Fruit fly (Drosophila melanogaster) whole organism, embryonic: ENCODE data around the gene CG8668.

Experiments
- Ada2b ChIP-seq: fragments of 200-800 bp; sonication (Bioruptor generic); IDR thresholded peaks from 2 replicates; pipeline ENCODE4 v1.3.6; 2022; ENCODE audit warnings: missing biosample characterization, missing genetic modification characterization
- Adf1 ChIP-seq: fragments of 200-800 bp; sonication (Bioruptor generic); IDR thresholded peaks from 2 replicates; pipeline ENCODE4 v1.3.6; 2022; ENCODE audit warnings: missing biosample characterization, missing genetic modification characterization
- CG10543 ChIP-seq: fragments of 200-800 bp; sonication (Bioruptor generic); optimal IDR thresholded peaks from 3 replicates; lab custom pipeline; 2017; ENCODE audit warnings: missing biosample characterization, mild to moderate bottlenecking, missing genetic modification characterization, moderate library complexity
- CG10654 ChIP-seq: fragments of 200-800 bp; sonication (Bioruptor generic); optimal IDR thresholded peaks from 2 replicates; lab custom pipeline; 2016; ENCODE audit warnings: missing biosample characterization, missing genetic modification characterization
- CG11085 ChIP-seq: fragments of 200-800 bp; sonication (Bioruptor generic); IDR thresholded peaks from 2 replicates; pipeline ENCODE4 v1.3.6; 2022; ENCODE audit warnings: missing biosample characterization, missing genetic modification characterization
- CG12769 ChIP-seq: fragments of 200-800 bp; sonication (Bioruptor generic); optimal IDR thresholded peaks from 2 replicates; lab custom pipeline; 2019; ENCODE audit warnings: missing biosample characterization, mild to moderate bottlenecking, missing genetic modification characterization, moderate library complexity
- CG13424 ChIP-seq: fragments of 200-800 bp; sonication (Bioruptor generic); optimal IDR thresholded peaks from 2 replicates; lab custom pipeline; 2019; ENCODE audit warnings: missing biosample characterization, mild to moderate bottlenecking, missing genetic modification characterization, moderate library complexity
- CG14441 ChIP-seq: fragments of 200-800 bp; sonication (Bioruptor generic); IDR thresholded peaks from 2 replicates; pipeline ENCODE4 v1.3.6; 2022; ENCODE audit warnings: missing biosample characterization, missing genetic modification characterization
- CG1602 ChIP-seq: fragments of 200-800 bp; sonication (Bioruptor generic); optimal IDR thresholded peaks from 3 replicates; lab custom pipeline; 2016; ENCODE audit warnings: missing biosample characterization, missing genetic modification characterization
- CG16815 ChIP-seq: fragments of 200-800 bp; sonication (Bioruptor generic); optimal IDR thresholded peaks from 3 replicates; lab custom pipeline; 2017; ENCODE audit warnings: missing biosample characterization, mild to moderate bottlenecking, missing genetic modification characterization
- CG17829 ChIP-seq: fragments of 200-800 bp; optimal IDR thresholded peaks from 2 replicates; lab custom pipeline; 2019; ENCODE audit warnings: missing biosample characterization, mild to moderate bottlenecking, missing genetic modification characterization, moderate library complexity
- CG18011 ChIP-seq: fragments of 200-800 bp; sonication (Bioruptor generic); optimal IDR thresholded peaks from 2 replicates; lab custom pipeline; 2017; ENCODE audit warnings: missing biosample characterization, missing genetic modification characterization, mild to moderate bottlenecking, moderate library complexity, missing genotype
- CG18764 ChIP-seq: fragments of 200-800 bp; sonication (Bioruptor generic); optimal IDR thresholded peaks from 3 replicates; lab custom pipeline; 2016; ENCODE audit warnings: missing biosample characterization, missing genetic modification characterization
- CG2199 ChIP-seq: fragments of 200-800 bp; sonication (Bioruptor generic); IDR thresholded peaks from 3 replicates; pipeline ENCODE4 v1.3.6; 2022; ENCODE audit warnings: missing biosample characterization, missing genetic modification characterization
- CG2678 ChIP-seq: fragments of 200-800 bp; sonication (Bioruptor generic); optimal IDR thresholded peaks from 3 replicates; lab custom pipeline; 2019; ENCODE audit warnings: missing biosample characterization, mild to moderate bottlenecking, missing genetic modification characterization, moderate library complexity
- CG3163 ChIP-seq: fragments of 200-800 bp; sonication (Bioruptor generic); optimal IDR thresholded peaks from 3 replicates; lab custom pipeline; 2016; ENCODE audit warnings: missing biosample characterization, missing genetic modification characterization
- CG32772 ChIP-seq: fragments of 200-800 bp; sonication (Bioruptor generic); IDR thresholded peaks from 2 replicates; pipeline ENCODE4 v1.3.6; 2022; ENCODE audit warnings: missing biosample characterization, missing genetic modification characterization
- CG3407 ChIP-seq: fragments of 200-800 bp; sonication (Bioruptor generic); optimal IDR thresholded peaks from 2 replicates; lab custom pipeline; 2018; ENCODE audit warnings: missing biosample characterization, mild to moderate bottlenecking, missing genetic modification characterization
- CG7271 ChIP-seq: fragments of 200-800 bp; sonication (Bioruptor generic); optimal IDR thresholded peaks from 2 replicates; lab custom pipeline; 2018; ENCODE audit warnings: missing biosample characterization, mild to moderate bottlenecking, missing genetic modification characterization, moderate library complexity
- CG7745 ChIP-seq: fragments of 200-800 bp; sonication (Bioruptor generic); optimal IDR thresholded peaks from 2 replicates; lab custom pipeline; 2018; ENCODE audit warnings: missing biosample characterization, mild to moderate bottlenecking, missing genetic modification characterization, moderate library complexity
- CG8388 ChIP-seq: fragments of 200-800 bp; sonication (Bioruptor generic); optimal IDR thresholded peaks from 2 replicates; lab custom pipeline; 2019; ENCODE audit warnings: missing biosample characterization, mild to moderate bottlenecking, missing genetic modification characterization, moderate library complexity
- CG9437 ChIP-seq: fragments of 200-800 bp; sonication (Bioruptor generic); optimal IDR thresholded peaks from 2 replicates; lab custom pipeline; 2018; ENCODE audit warnings: missing biosample characterization, mild to moderate bottlenecking, missing genetic modification characterization
- CG9727 ChIP-seq: fragments of 200-800 bp; sonication (Bioruptor generic); optimal IDR thresholded peaks from 3 replicates; lab custom pipeline; 2017; ENCODE audit warnings: missing biosample characterization, mild to moderate bottlenecking, missing genetic modification characterization
- CG9797 ChIP-seq: fragments of 200-800 bp; sonication (Bioruptor generic); optimal IDR thresholded peaks from 3 replicates; lab custom pipeline; 2018; ENCODE audit warnings: missing biosample characterization, mild to moderate bottlenecking, missing genetic modification characterization
- CG9932 ChIP-seq: fragments of 200-800 bp; sonication (Bioruptor generic); IDR thresholded peaks from 2 replicates; pipeline ENCODE4 v1.3.6; 2022; ENCODE audit warnings: missing biosample characterization, missing genetic modification characterization
- D19A ChIP-seq: fragments of 200-800 bp; optimal IDR thresholded peaks from 3 replicates; lab custom pipeline; 2019; ENCODE audit warnings: missing biosample characterization, mild to moderate bottlenecking, missing genetic modification characterization, moderate library complexity
- Dad ChIP-seq: fragments of 200-800 bp; sonication (Bioruptor generic); optimal IDR thresholded peaks from 3 replicates; lab custom pipeline; 2016; ENCODE audit warnings: missing biosample characterization, missing genetic modification characterization
- Dip3 ChIP-seq: fragments of 200-800 bp; sonication (Bioruptor generic); optimal IDR thresholded peaks from 3 replicates; lab custom pipeline; 2016; ENCODE audit warnings: missing biosample characterization, missing genetic modification characterization
- Doc2 ChIP-seq: fragments of 200-800 bp; sonication (Bioruptor generic); IDR thresholded peaks from 2 replicates; pipeline ENCODE4 v1.3.6; 2022; ENCODE audit warnings: missing biosample characterization, missing genetic modification characterization
- ERR ChIP-seq: fragments of 200-800 bp; sonication (Bioruptor generic); optimal IDR thresholded peaks from 2 replicates; lab custom pipeline; 2016; ENCODE audit warnings: missing biosample characterization, missing genetic modification characterization
- Eip74EF ChIP-seq, 2 experiments: fragments of 200-800 bp in 1 of 2; fragments of >200 bp in 1 of 2; sonication (Bioruptor generic) in 1 of 2; optimal IDR thresholded peaks; 2 replicates each; lab custom pipeline; 2017 to 2019; ENCODE audit warnings: missing biosample characterization in 2 of 2, missing genetic modification characterization in 2 of 2, mild to moderate bottlenecking in 1 of 2, moderate library complexity in 1 of 2
- Hmr ChIP-seq: fragments of 200-800 bp; sonication (Bioruptor generic); optimal IDR thresholded peaks from 3 replicates; lab custom pipeline; 2017; ENCODE audit warnings: mild to moderate bottlenecking, missing biosample characterization, missing genetic modification reagents, missing genetic modification characterization
- Lpt ChIP-seq: fragments of >200 bp; optimal IDR thresholded peaks from 2 replicates; lab custom pipeline; 2018; ENCODE audit warnings: missing biosample characterization, missing genetic modification characterization
- Neu2 ChIP-seq: fragments of 200-800 bp; sonication (Bioruptor generic); optimal IDR thresholded peaks from 3 replicates; lab custom pipeline; 2016; ENCODE audit warnings: missing biosample characterization, missing genetic modification characterization, borderline replicate concordance
- PHDP ChIP-seq: fragments of 200-800 bp; sonication (Bioruptor generic); optimal IDR thresholded peaks from 3 replicates; lab custom pipeline; 2018; ENCODE audit warnings: missing biosample characterization, mild to moderate bottlenecking, missing genetic modification characterization, moderate library complexity
- Sox100B ChIP-seq: fragments of 200-800 bp; sonication (Bioruptor generic); optimal IDR thresholded peaks from 3 replicates; lab custom pipeline; 2018; ENCODE audit warnings: missing biosample characterization, mild to moderate bottlenecking, missing genetic modification characterization
- Stat92E ChIP-seq, 3 experiments: fragments of >200 bp in 2 of 3; fragments of 200-800 bp in 1 of 3; sonication (Bioruptor generic) in 1 of 3; optimal IDR thresholded peaks; 2 replicates each; lab custom pipeline; 2017 to 2019; ENCODE audit warnings: missing biosample characterization in 3 of 3, missing genetic modification characterization in 3 of 3, mild to moderate bottlenecking in 1 of 3, moderate library complexity in 1 of 3
- ase ChIP-seq: fragments of 200-800 bp; sonication (Bioruptor generic); IDR thresholded peaks from 3 replicates; pipeline ENCODE4 v1.3.6; 2022; ENCODE audit warnings: missing biosample characterization, missing genetic modification characterization
- bigmax ChIP-seq: fragments of 200-800 bp; sonication (Bioruptor generic); optimal IDR thresholded peaks from 2 replicates; lab custom pipeline; 2018; ENCODE audit warnings: missing biosample characterization, mild to moderate bottlenecking, missing genetic modification characterization
- br ChIP-seq: fragments of >200 bp; optimal IDR thresholded peaks from 2 replicates; lab custom pipeline; 2017
- cad ChIP-seq: fragments of >200 bp; optimal IDR thresholded peaks from 2 replicates; lab custom pipeline; 2017; ENCODE audit warnings: missing biosample characterization, missing genetic modification characterization
- chinmo ChIP-seq: fragments of 200-800 bp; sonication (Bioruptor generic); IDR thresholded peaks from 4 replicates; pipeline ENCODE4 v1.3.6; 2022; ENCODE audit warnings: missing biosample characterization, missing genetic modification characterization; ENCODE audit not compliant: partially characterized antibody
- crol ChIP-seq: fragments of 200-800 bp; sonication (Bioruptor generic); IDR thresholded peaks from 2 replicates; pipeline ENCODE4 v1.3.6; 2022; ENCODE audit warnings: missing biosample characterization, missing genetic modification characterization
- grn ChIP-seq: fragments of 200-800 bp; sonication (Bioruptor generic); optimal IDR thresholded peaks from 3 replicates; lab custom pipeline; 2017; ENCODE audit warnings: missing biosample characterization, missing genetic modification characterization
- gsb ChIP-seq: fragments of 200-800 bp; sonication (Bioruptor generic); IDR thresholded peaks from 2 replicates; pipeline ENCODE4 v1.3.6; 2022; ENCODE audit warnings: missing biosample characterization, missing genetic modification characterization
- hkb ChIP-seq, 2 experiments: fragments of 200-800 bp in 1 of 2; fragments of >200 bp in 1 of 2; sonication (Bioruptor generic) in 1 of 2; IDR thresholded peaks in 1 of 2; optimal IDR thresholded peaks in 1 of 2; 2 replicates each; pipeline versions ENCODE4 v1.3.6 to Lab custom; 2017 to 2022; ENCODE audit warnings: missing biosample characterization in 1 of 2, missing genetic modification characterization in 1 of 2
- jing ChIP-seq: fragments of 200-800 bp; sonication (Bioruptor generic); optimal IDR thresholded peaks from 2 replicates; lab custom pipeline; 2018; ENCODE audit warnings: missing biosample characterization, mild to moderate bottlenecking, missing genetic modification characterization
- mirr ChIP-seq: fragments of 200-800 bp; sonication (Bioruptor generic); optimal IDR thresholded peaks from 3 replicates; lab custom pipeline; 2018; ENCODE audit warnings: missing biosample characterization, mild to moderate bottlenecking, missing genetic modification characterization
- tll ChIP-seq, 2 experiments: fragments of 200-800 bp in 1 of 2; fragments of >200 bp in 1 of 2; sonication (Bioruptor generic) in 1 of 2; optimal IDR thresholded peaks; 2 replicates each; lab custom pipeline; 2017 to 2019; ENCODE audit warnings: missing biosample characterization in 2 of 2, missing genetic modification characterization in 2 of 2, mild to moderate bottlenecking in 1 of 2, moderate library complexity in 1 of 2
- zen ChIP-seq: fragments of 200-800 bp; sonication (Bioruptor generic); optimal IDR thresholded peaks from 3 replicates; lab custom pipeline; 2018; ENCODE audit warnings: missing biosample characterization, mild to moderate bottlenecking, missing genetic modification characterization, moderate library complexity

CG8668 gene

DNA sequence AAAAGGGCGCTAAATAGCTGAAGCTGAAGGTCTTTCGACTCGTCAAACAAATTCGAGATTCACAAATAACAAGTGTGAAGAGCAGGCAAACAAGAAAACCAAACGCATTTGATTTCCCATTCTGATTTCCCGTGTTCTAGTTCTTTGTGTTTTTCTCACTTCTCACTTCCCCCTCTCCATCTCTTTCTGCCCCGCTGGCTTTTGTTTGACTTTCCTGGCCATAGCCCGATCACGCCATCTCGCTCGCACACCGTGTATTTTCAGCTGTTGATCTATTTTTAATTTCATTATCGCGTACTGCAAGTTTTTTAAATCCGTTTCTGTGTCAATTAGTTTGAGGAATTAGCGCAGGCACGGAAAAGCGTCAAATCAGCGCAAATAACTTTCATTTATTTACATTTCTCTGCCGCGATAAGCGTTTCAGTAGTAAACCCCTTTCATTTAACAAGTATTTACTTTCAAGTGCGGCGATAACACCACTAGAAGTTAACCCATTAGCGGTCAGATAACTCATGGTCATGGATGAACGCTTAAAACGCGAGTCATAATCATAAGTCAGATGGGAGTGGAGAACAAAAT is 36.9 kb downstream of the CG8668 start (continued):
- TF ChIP-seq Adf1 (GFP tag; lab: Robert Waterston, UW) (no peak), CG10654 (GFP tag; lab: Kevin White, UChicago) (no peak), CG7745 (tag; lab: Kevin White, UChicago) (peak; percentile 2), CG18011 (GFP tag; lab: Kevin White, UChicago) (no peak), CG9437 (GFP tag; lab: Kevin White, UChicago) (no peak), CG2199 (GFP tag; lab: Robert Waterston, UW) (0 out of 3 replicates have a peak, but pooled peaks have one; percentile 8), CG10543 (no peak), Doc2 (GFP tag; lab: Robert Waterston, UW) (no peak), D19A (tag; lab: Kevin White, UChicago) (no peak), CG11085 (GFP tag; lab: Robert Waterston, UW) (no peak), Eip74EF (GFP tag; optimal IDR thresholded peaks at IDR 0.05; lab: Kevin White, UChicago) (peak in 1 of 2 experiments; percentile 53), CG9932 (GFP tag; lab: Robert Waterston, UW) (no peak), CG1602 (GFP tag; lab: Kevin White, UChicago) (no peak), ase (GFP tag; lab: Robert Waterston, UW) (no peak), mirr (GFP tag; lab: Kevin White, UChicago) (peak; percentile 9), PHDP (no peak), CG3163 (GFP tag; lab: Kevin White, UChicago) (no peak), gsb (GFP tag; lab: Robert Waterston, UW) (no peak), br (no peak), CG12769 (tag; lab: Kevin White, UChicago) (peak; percentile 70), CG14441 (GFP tag; lab: Robert Waterston, UW) (no peak), Neu2 (GFP tag; lab: Kevin White, UChicago) (no peak), Sox100B (no peak), Dip3 (no peak), cad (GFP tag; lab: Kevin White, UChicago) (no peak), CG8388 (GFP tag; lab: Kevin White, UChicago) (no peak), zen (tag; lab: Kevin White, UChicago) (no peak), Stat92E (GFP tag; optimal IDR thresholded peaks at IDR 0.05; lab: Kevin White, UChicago) (no peak), CG3407 (GFP tag; lab: Kevin White, UChicago) (no peak), grn (peak; percentile 21), CG32772 (no peak), tll (GFP tag; optimal IDR thresholded peaks at IDR 0.05; lab: Kevin White, UChicago) (peak in 1 of 2 experiments; percentile 78), CG9797 (no peak), CG16815 (no peak), CG18764 (GFP tag; lab: Kevin White, UChicago) (no peak), Hmr (GFP tag; lab: Kevin White, UChicago) (peak; percentile 4), Dad (GFP tag; lab: Kevin White, UChicago) (no peak), bigmax (GFP tag; lab: Kevin White, UChicago) (no peak), ERR (GFP tag; lab: Kevin White, UChicago) (no peak), CG17829 (tag; lab: Kevin White, UChicago) (no peak), jing (no peak), CG9727 (no peak), CG2678 (tag; lab: Kevin White, UChicago) (no peak), CG13424 (tag; lab: Kevin White, UChicago) (no peak), crol (peak; percentile 72), Ada2b (GFP tag; lab: Robert Waterston, UW) (no peak), chinmo (GFP tag; lab: Robert Waterston, UW) (0 out of 4 replicates have a peak, but pooled peaks have one; percentile 50), CG7271 (no peak), Lpt (GFP tag; lab: Kevin White, UChicago) (no peak), hkb (optimal IDR thresholded peaks at IDR 0.05; lab: Kevin White, UChicago) (no peak), hkb (GFP tag; IDR thresholded peaks at IDR 0.05; lab: Robert Waterston, UW) (no peak)
